Fruit fly (Drosophila melanogaster): ENCODE data around the gene CG7091.
A peak's percentile ranks its signal among the peaks of the same experiment; 100 is the strongest.

The CG7091 gene

dm6 chr3R:13010905-13011620, 33.3 kb downstream of the CG7091 start, which contains the start of gene CG8031 (continued):
- TF ChIP-seq CG4617 (GFP tag; optimal IDR thresholded peaks at IDR 0.05; ENCODE audit: borderline replicate concordance) (peak; percentile 58), sna (GFP tag; IDR thresholded peaks at IDR 0.05; ENCODE audit: partially characterized antibody) (peak; percentile 55; the same call in 1 of the 2 replicates), CG10321 (GFP tag; IDR thresholded peaks at IDR 0.05) (0 out of 2 replicates have a peak, but pooled peaks have one; percentile 16), Dll (GFP tag; IDR thresholded peaks at IDR 0.05; ENCODE audit: partially characterized antibody) (0 out of 4 replicates have a peak, but pooled peaks have one; percentile 17), ci (GFP tag; IDR thresholded peaks at IDR 0.05) (0 out of 3 replicates have a peak, but pooled peaks have one; percentile 5), zfh1 (GFP tag; IDR thresholded peaks at IDR 0.05) (0 out of 3 replicates have a peak, but pooled peaks have one; percentile 16), CG32767 (GFP tag; IDR thresholded peaks at IDR 0.05) (no peak), YL-1 (GFP tag; optimal IDR thresholded peaks at IDR 0.05) (peak; percentile 46), Bgb (GFP tag; IDR thresholded peaks at IDR 0.05; ENCODE audit: partially characterized antibody) (0 out of 2 replicates have a peak, but pooled peaks have one; percentile 17), CG17829 (tag; optimal IDR thresholded peaks at IDR 0.05) (peak; percentile 7), Aef1 (GFP tag; IDR thresholded peaks at IDR 0.05) (no peak), bbx (GFP tag; IDR thresholded peaks at IDR 0.05; ENCODE audit: partially characterized antibody) (peak; percentile 32; the same call in 1 of the 2 replicates), nom (GFP tag; optimal IDR thresholded peaks at IDR 0.05) (no peak), CG14710 (tag; optimal IDR thresholded peaks at IDR 0.05) (peak; percentile 83), insv (GFP tag; optimal IDR thresholded peaks at IDR 0.05) (peak in 1 of 2 experiments; percentile 12), CG10979 (tag; optimal IDR thresholded peaks at IDR 0.05) (peak; percentile 11), lola (GFP tag; optimal IDR thresholded peaks at IDR 0.05) (peak in 1 of 3 experiments; percentile 14), E2f2 (GFP tag; IDR thresholded peaks at IDR 0.05) (0 out of 2 replicates have a peak, but pooled peaks have one; percentile 8), CG34224 (GFP tag; IDR thresholded peaks at IDR 0.05; ENCODE audit: partially characterized antibody) (peak; percentile 28; the same call in 2 of the 3 replicates), CG2712 (tag; optimal IDR thresholded peaks at IDR 0.05) (peak; percentile 17), CG9797 (GFP tag; optimal IDR thresholded peaks at IDR 0.05) (peak; percentile 97), seq (GFP tag; IDR thresholded peaks at IDR 0.05) (0 out of 2 replicates have a peak, but pooled peaks have one; percentile 9), pzg (GFP tag; optimal IDR thresholded peaks at IDR 0.05) (peak; percentile 62), CG34376 (GFP tag; optimal IDR thresholded peaks at IDR 0.05) (no peak), PHDP (tag; optimal IDR thresholded peaks at IDR 0.05) (no peak)

dm6 chr3R:13011621-13011963, 33.8 kb downstream of the CG7091 start, which contains the start of gene CtBP:
TSS of gene CtBP (plus strand) at chr3R:13011649.
- TF ChIP-seq CG10654 (GFP tag; optimal IDR thresholded peaks at IDR 0.05), result no peak
- no peak for TF ChIP-seq CG7372 (GFP tag; IDR thresholded peaks at IDR 0.05)
- TF ChIP-seq MBD-R2 (GFP tag; IDR thresholded peaks at IDR 0.05), result no peak
- TF ChIP-seq tll (GFP tag; optimal IDR thresholded peaks at IDR 0.05), result no peak
- no peak for TF ChIP-seq ato (GFP tag; IDR thresholded peaks at IDR 0.05; ENCODE audit: partially characterized antibody)
- no peak for TF ChIP-seq CG7987 (GFP tag; optimal IDR thresholded peaks at IDR 0.05)
- TF ChIP-seq CG31365 (tag; optimal IDR thresholded peaks at IDR 0.05), result no peak
- peak; percentile 62 for TF ChIP-seq nerfin-1 (tag; optimal IDR thresholded peaks at IDR 0.05)
- TF ChIP-seq CG13624 (GFP tag; optimal IDR thresholded peaks at IDR 0.05), result no peak
- TF ChIP-seq CG6175 (GFP tag; IDR thresholded peaks at IDR 0.05), result no peak
- TF ChIP-seq B-H2 (GFP tag; optimal IDR thresholded peaks at IDR 0.05), result no peak
- no peak for TF ChIP-seq E2f2 (GFP tag; IDR thresholded peaks at IDR 0.05)
- peak; percentile 60; the same call in 1 of the 3 replicates for TF ChIP-seq CG34422 (GFP tag; IDR thresholded peaks at IDR 0.05)
- peak; percentile 63 for TF ChIP-seq nom (GFP tag; optimal IDR thresholded peaks at IDR 0.05)
- no peak for TF ChIP-seq Sin3A (optimal IDR thresholded peaks at IDR 0.05)
- TF ChIP-seq CG31388 (GFP tag; optimal IDR thresholded peaks at IDR 0.05), result no peak
- TF ChIP-seq ab (GFP tag; optimal IDR thresholded peaks at IDR 0.05), result no peak
- peak; percentile 24 for TF ChIP-seq zf30C (GFP tag; optimal IDR thresholded peaks at IDR 0.05)
- no peak for TF ChIP-seq CG17612 (GFP tag; IDR thresholded peaks at IDR 0.05)
- TF ChIP-seq sim (GFP tag; IDR thresholded peaks at IDR 0.05), result no peak
- TF ChIP-seq Adf1 (GFP tag; IDR thresholded peaks at IDR 0.05), result peak; percentile 23; the same call in 1 of the 2 replicates
- no peak for TF ChIP-seq CG9876 (GFP tag; optimal IDR thresholded peaks at IDR 0.05)
- TF ChIP-seq Nf-YB (GFP tag; optimal IDR thresholded peaks at IDR 0.05), result no peak
- no peak for TF ChIP-seq CG7928 (GFP tag; optimal IDR thresholded peaks at IDR 0.05)
- TF ChIP-seq bowl (GFP tag; IDR thresholded peaks at IDR 0.05), result 0 out of 2 replicates have a peak, but pooled peaks have one; percentile 9
